Fruit fly (Drosophila melanogaster) whole organism, embryonic: Measurements from ENCODE around the gene Trf4-2.
A peak's percentile ranks its signal among the peaks of the same experiment; 100 is the strongest.

ENCODE experiments used
- Adf1 ChIP-seq: fragments of 200-800 bp; sonication (Bioruptor generic); IDR thresholded peaks from 2 replicates; pipeline ENCODE4 v1.3.6; 2022; ENCODE audit warnings: missing biosample characterization, missing genetic modification characterization
- CG10267 ChIP-seq: fragments of 200-800 bp; sonication (Bioruptor generic); optimal IDR thresholded peaks from 2 replicates; lab custom pipeline; 2018; ENCODE audit warnings: missing biosample characterization, mild to moderate bottlenecking, missing genetic modification characterization, moderate library complexity
- CG10366 ChIP-seq: fragments of 200-800 bp; sonication (Bioruptor generic); IDR thresholded peaks from 2 replicates; pipeline ENCODE4 v1.3.6; 2022; ENCODE audit warnings: missing biosample characterization, missing genetic modification characterization
- CG12219 ChIP-seq: fragments of 200-800 bp; sonication (Bioruptor generic); optimal IDR thresholded peaks from 3 replicates; lab custom pipeline; 2018; ENCODE audit warnings: missing biosample characterization, mild to moderate bottlenecking, missing genetic modification characterization
- CG12659 ChIP-seq: fragments of 200-800 bp; sonication (Bioruptor generic); optimal IDR thresholded peaks from 3 replicates; lab custom pipeline; 2017; ENCODE audit warnings: mild to moderate bottlenecking, missing biosample characterization, missing genetic modification reagents, missing genetic modification characterization
- CG16779 ChIP-seq: fragments of 200-800 bp; sonication (Bioruptor generic); IDR thresholded peaks from 2 replicates; pipeline ENCODE4 v1.3.6; 2022; ENCODE audit warnings: missing biosample characterization, missing genetic modification characterization
- CG18262 ChIP-seq: fragments of 200-800 bp; optimal IDR thresholded peaks from 3 replicates; lab custom pipeline; 2019; ENCODE audit warnings: missing biosample characterization, mild to moderate bottlenecking, missing genetic modification characterization, moderate library complexity
- CG2120 ChIP-seq: fragments of 200-800 bp; sonication (Bioruptor generic); optimal IDR thresholded peaks from 3 replicates; lab custom pipeline; 2016; ENCODE audit warnings: missing biosample characterization, missing genetic modification characterization
- CG2202 ChIP-seq: fragments of 200-800 bp; sonication (Bioruptor generic); optimal IDR thresholded peaks from 2 replicates; lab custom pipeline; 2018; ENCODE audit warnings: missing biosample characterization, mild to moderate bottlenecking, missing genetic modification characterization
- CG31224 ChIP-seq: fragments of 200-800 bp; sonication (Bioruptor generic); IDR thresholded peaks from 2 replicates; pipeline ENCODE4 v1.3.6; 2022; ENCODE audit warnings: missing biosample characterization, missing genetic modification characterization
- CG31441 ChIP-seq: fragments of 200-800 bp; sonication (Bioruptor generic); IDR thresholded peaks from 2 replicates; pipeline ENCODE4 v1.3.6; 2022; ENCODE audit warnings: missing biosample characterization, missing genetic modification characterization
- CG34224 ChIP-seq: fragments of 200-800 bp; sonication (Bioruptor generic); IDR thresholded peaks from 3 replicates; pipeline ENCODE4 v1.3.6; 2022; ENCODE audit warnings: missing biosample characterization, missing genetic modification characterization; ENCODE audit not compliant: partially characterized antibody
- CG42726 ChIP-seq: fragments of 200-800 bp; sonication (Bioruptor generic); IDR thresholded peaks from 2 replicates; pipeline ENCODE4 v1.3.6; 2022; ENCODE audit warnings: missing biosample characterization, missing genetic modification characterization; ENCODE audit not compliant: partially characterized antibody
- CG43689 ChIP-seq: fragments of 200-800 bp; sonication (Bioruptor generic); IDR thresholded peaks from 2 replicates; pipeline ENCODE4 v1.3.6; 2022; ENCODE audit warnings: missing biosample characterization, missing genetic modification characterization
- CG4424 ChIP-seq: fragments of 200-800 bp; sonication (Bioruptor generic); optimal IDR thresholded peaks from 3 replicates; lab custom pipeline; 2016; ENCODE audit warnings: missing biosample characterization, missing genetic modification characterization
- CG5180 ChIP-seq: fragments of 200-800 bp; sonication (Bioruptor generic); optimal IDR thresholded peaks from 3 replicates; lab custom pipeline; 2017; ENCODE audit warnings: missing biosample characterization, missing genetic modification characterization, mild to moderate bottlenecking, moderate library complexity, missing genetic modification reagents
- CG6272 ChIP-seq: fragments of 200-800 bp; sonication (Bioruptor generic); IDR thresholded peaks from 2 replicates; pipeline ENCODE4 v1.3.6; 2022; ENCODE audit warnings: missing biosample characterization, missing genetic modification characterization
- CG6689 ChIP-seq: fragments of 200-800 bp; sonication (Bioruptor generic); IDR thresholded peaks from 2 replicates; pipeline ENCODE4 v1.3.6; 2022; ENCODE audit warnings: missing biosample characterization, missing genetic modification characterization
- E2f1 ChIP-seq: fragments of 200-800 bp; sonication (Bioruptor generic); IDR thresholded peaks from 2 replicates; pipeline ENCODE4 v1.3.6; 2022; ENCODE audit warnings: missing biosample characterization, missing genetic modification characterization
- Elba2 ChIP-seq: fragments of 200-800 bp; sonication (Bioruptor generic); optimal IDR thresholded peaks from 3 replicates; lab custom pipeline; 2016; ENCODE audit warnings: missing biosample characterization, missing genetic modification characterization
- Ets65A ChIP-seq: fragments of 200-800 bp; sonication (Bioruptor generic); peaks from one replicate; lab custom pipeline; 2016; ENCODE audit warnings: missing biosample characterization, missing genetic modification characterization
- Ets97D ChIP-seq: fragments of 200-800 bp; sonication (Bioruptor generic); optimal IDR thresholded peaks from 3 replicates; lab custom pipeline; 2016; ENCODE audit warnings: missing biosample characterization, missing genetic modification characterization
- Hsf ChIP-seq: fragments of 200-800 bp; sonication (Bioruptor generic); optimal IDR thresholded peaks from 3 replicates; lab custom pipeline; 2016; ENCODE audit warnings: missing biosample characterization, missing genetic modification characterization
- Jarid2 ChIP-seq: fragments of 200-800 bp; sonication (Bioruptor generic); optimal IDR thresholded peaks from 3 replicates; lab custom pipeline; 2017; ENCODE audit warnings: mild to moderate bottlenecking, missing biosample characterization, missing genetic modification reagents, missing genetic modification characterization
- Lpt ChIP-seq: fragments of >200 bp; optimal IDR thresholded peaks from 2 replicates; lab custom pipeline; 2018; ENCODE audit warnings: missing biosample characterization, missing genetic modification characterization
- Med ChIP-seq: fragments of 200-800 bp; sonication (Bioruptor generic); peaks from one replicate; lab custom pipeline; 2016; ENCODE audit warnings: missing biosample characterization, missing genetic modification characterization, mild to moderate bottlenecking, inconsistent platforms, moderate library complexity
- PHDP ChIP-seq: fragments of 200-800 bp; sonication (Bioruptor generic); optimal IDR thresholded peaks from 3 replicates; lab custom pipeline; 2018; ENCODE audit warnings: missing biosample characterization, mild to moderate bottlenecking, missing genetic modification characterization, moderate library complexity
- ap ChIP-seq: fragments of 200-800 bp; sonication (Bioruptor generic); IDR thresholded peaks from 2 replicates; pipeline ENCODE4 v1.3.6; 2022; ENCODE audit warnings: missing biosample characterization, missing genetic modification characterization
- cato ChIP-seq: fragments of 200-800 bp; sonication (Bioruptor generic); optimal IDR thresholded peaks from 2 replicates; lab custom pipeline; 2016; ENCODE audit warnings: missing biosample characterization, missing genetic modification characterization, borderline replicate concordance
- chn ChIP-seq: fragments of 200-800 bp; sonication (Bioruptor generic); optimal IDR thresholded peaks from 2 replicates; lab custom pipeline; 2016; ENCODE audit warnings: missing biosample characterization, missing genetic modification characterization
- en ChIP-seq: fragments of 200-800 bp; sonication (Bioruptor generic); optimal IDR thresholded peaks from 2 replicates; lab custom pipeline; 2016; ENCODE audit warnings: missing biosample characterization, missing genetic modification characterization
- eyg ChIP-seq: fragments of 200-800 bp; sonication (Bioruptor generic); optimal IDR thresholded peaks from 3 replicates; lab custom pipeline; 2016; ENCODE audit warnings: missing biosample characterization, missing genetic modification characterization
- gce ChIP-seq: fragments of 200-800 bp; sonication (Bioruptor generic); IDR thresholded peaks from 3 replicates; pipeline ENCODE4 v1.3.6; 2022; ENCODE audit warnings: missing biosample characterization, missing genetic modification characterization
- kah ChIP-seq: fragments of 200-800 bp; sonication (Bioruptor generic); optimal IDR thresholded peaks from 2 replicates; lab custom pipeline; 2018; ENCODE audit warnings: missing biosample characterization, mild to moderate bottlenecking, missing genetic modification characterization
- kay ChIP-seq: fragments of 200-800 bp; sonication (Bioruptor generic); optimal IDR thresholded peaks from 2 replicates; lab custom pipeline; 2016; ENCODE audit warnings: missing biosample characterization, missing genetic modification characterization
- mam ChIP-seq: fragments of 200-800 bp; sonication (Bioruptor generic); optimal IDR thresholded peaks from 3 replicates; lab custom pipeline; 2016; ENCODE audit warnings: missing biosample characterization, missing genetic modification characterization
- pb ChIP-seq: fragments of 200-800 bp; sonication (Bioruptor generic); optimal IDR thresholded peaks from 3 replicates; lab custom pipeline; 2016; ENCODE audit warnings: missing biosample characterization, missing genetic modification characterization
- peb ChIP-seq: fragments of 200-800 bp; sonication (Bioruptor generic); IDR thresholded peaks from 2 replicates; pipeline ENCODE4 v1.3.6; 2022; ENCODE audit warnings: missing biosample characterization, missing genetic modification characterization
- pfk ChIP-seq: fragments of 200-800 bp; sonication (Bioruptor generic); optimal IDR thresholded peaks from 2 replicates; lab custom pipeline; 2018; ENCODE audit warnings: missing biosample characterization, mild to moderate bottlenecking, missing genetic modification characterization, moderate library complexity
- prd ChIP-seq, 3 experiments: fragments of >200 bp in 2 of 3; fragments of 200-800 bp in 1 of 3; sonication (Bioruptor generic) in 1 of 3; optimal IDR thresholded peaks in 2 of 3; IDR thresholded peaks in 1 of 3; 2 replicates in 2 of 3; 3 replicates in 1 of 3; pipeline versions ENCODE4 v1.3.6 to Lab custom; 2017 to 2022; ENCODE audit warnings: missing biosample characterization in 1 of 3, missing genetic modification characterization in 1 of 3
- ro ChIP-seq: fragments of 200-800 bp; sonication (Bioruptor generic); IDR thresholded peaks from 2 replicates; pipeline ENCODE4 v1.3.6; 2022; ENCODE audit warnings: missing biosample characterization, missing genetic modification characterization
- sd ChIP-seq: fragments of 200-800 bp; sonication (Bioruptor generic); optimal IDR thresholded peaks from 3 replicates; lab custom pipeline; 2018; ENCODE audit warnings: missing biosample characterization, mild to moderate bottlenecking, missing genetic modification characterization, moderate library complexity
- sisA ChIP-seq: fragments of 200-800 bp; sonication (Bioruptor generic); IDR thresholded peaks from 2 replicates; pipeline ENCODE4 v1.3.6; 2022; ENCODE audit warnings: missing biosample characterization, missing genetic modification characterization
- sug ChIP-seq: fragments of 200-800 bp; optimal IDR thresholded peaks from 2 replicates; lab custom pipeline; 2019; ENCODE audit warnings: missing biosample characterization, mild to moderate bottlenecking, missing genetic modification characterization, moderate library complexity
- tgo ChIP-seq: fragments of 200-800 bp; sonication (Bioruptor generic); IDR thresholded peaks from 3 replicates; pipeline ENCODE4 v1.3.6; 2022; ENCODE audit warnings: missing biosample characterization, missing genetic modification characterization
- tna ChIP-seq: fragments of 200-800 bp; sonication (Bioruptor generic); IDR thresholded peaks from 2 replicates; pipeline ENCODE4 v1.3.6; 2022; ENCODE audit warnings: missing biosample characterization, missing genetic modification characterization; ENCODE audit not compliant: partially characterized antibody
- tup ChIP-seq: fragments of 200-800 bp; sonication (Bioruptor generic); optimal IDR thresholded peaks from 2 replicates; lab custom pipeline; 2016; ENCODE audit warnings: missing biosample characterization, mild to moderate bottlenecking, missing genetic modification characterization, moderate library complexity
- unc-4 ChIP-seq: fragments of 200-800 bp; sonication (Bioruptor generic); IDR thresholded peaks from 2 replicates; pipeline ENCODE4 v1.3.6; 2022; ENCODE audit warnings: missing biosample characterization, missing genetic modification characterization; ENCODE audit not compliant: partially characterized antibody
- zfh2 ChIP-seq: fragments of 200-800 bp; sonication (Bioruptor generic); optimal IDR thresholded peaks from 2 replicates; lab custom pipeline; 2016; ENCODE audit warnings: missing biosample characterization, missing genetic modification characterization

Gene Trf4-2

DNA sequence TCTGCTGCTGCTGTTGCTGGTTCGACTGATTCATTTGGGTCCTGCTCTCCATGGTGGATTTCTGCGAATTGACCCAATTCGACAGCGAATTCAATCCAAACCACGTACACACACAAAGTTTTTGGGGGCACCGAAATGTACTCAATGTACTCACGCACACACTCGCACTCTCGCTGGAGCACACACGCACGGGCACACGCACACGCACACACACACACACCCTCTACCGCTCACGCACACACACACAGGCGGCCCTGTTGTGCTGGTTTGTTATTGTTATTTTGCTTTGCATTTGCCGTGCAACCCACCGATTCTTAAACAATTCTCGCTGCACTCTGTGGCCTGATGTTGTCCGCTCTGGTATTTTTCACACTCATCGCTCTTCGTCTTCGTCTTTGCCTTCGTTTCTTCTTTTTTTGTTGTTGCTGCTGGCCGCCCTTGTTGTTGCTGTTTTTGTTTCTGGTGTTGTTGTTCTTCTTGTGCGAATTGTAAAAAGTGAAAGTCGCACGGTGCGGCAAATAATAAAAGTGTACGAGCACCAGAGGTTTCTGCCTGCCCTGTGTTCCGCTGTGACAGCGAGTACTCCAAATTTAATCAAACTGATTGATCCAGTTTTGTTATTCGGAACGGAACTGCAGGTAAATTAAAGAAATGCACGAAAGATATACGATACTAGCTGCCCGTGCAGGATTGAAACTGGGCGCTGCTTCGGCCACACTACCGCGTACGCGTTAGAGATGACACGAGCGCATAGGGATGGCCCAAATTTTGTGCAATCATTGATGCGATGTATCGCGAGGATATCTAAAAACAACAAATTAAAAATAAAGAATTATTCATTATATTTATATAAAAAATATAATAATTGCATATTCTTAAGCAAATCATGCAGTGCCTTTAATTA lies 48.8 kb upstream of the Trf4-2 start, which contains the start of gene CG3744 (continued):
- TF ChIP-seq prd (optimal IDR thresholded peaks at IDR 0.05; lab: Kevin White, UChicago) (no peak), prd (GFP tag; IDR thresholded peaks at IDR 0.05; lab: Robert Waterston, UW) (peak; percentile 96), peb (GFP tag; lab: Robert Waterston, UW) (peak; percentile 78), CG12659 (GFP tag; lab: Kevin White, UChicago) (peak; percentile 93), CG16779 (GFP tag; lab: Robert Waterston, UW) (peak; percentile 83), CG31224 (GFP tag; lab: Robert Waterston, UW) (peak; percentile 87), ro (GFP tag; lab: Robert Waterston, UW) (peak; percentile 90), zfh2 (peak; percentile 89), tgo (GFP tag; lab: Robert Waterston, UW) (peak; percentile 93), CG6689 (GFP tag; lab: Robert Waterston, UW) (peak; percentile 93), sug (tag; lab: Kevin White, UChicago) (peak; percentile 93), CG34224 (GFP tag; lab: Robert Waterston, UW) (peak; percentile 88), kay (GFP tag; lab: Kevin White, UChicago) (peak; percentile 69), CG5180 (GFP tag; lab: Kevin White, UChicago) (no peak), CG43689 (GFP tag; lab: Robert Waterston, UW) (peak; percentile 82), chn (GFP tag; lab: Kevin White, UChicago) (peak; percentile 73), E2f1 (peak; percentile 88), sd (tag; lab: Kevin White, UChicago) (peak; percentile 41), gce (GFP tag; lab: Robert Waterston, UW) (peak; percentile 87), CG10267 (tag; lab: Kevin White, UChicago) (peak; percentile 85), ap (GFP tag; lab: Robert Waterston, UW) (peak; percentile 84), kah (GFP tag; lab: Kevin White, UChicago) (no peak), CG42726 (GFP tag; lab: Robert Waterston, UW) (peak; percentile 92), tna (GFP tag; lab: Robert Waterston, UW) (peak; percentile 88), Ets65A (GFP tag; lab: Kevin White, UChicago) (peak; percentile 99), CG31441 (GFP tag; lab: Robert Waterston, UW) (peak; percentile 89), unc-4 (peak; percentile 93), CG2120 (GFP tag; lab: Kevin White, UChicago) (peak; percentile 92), Lpt (GFP tag; lab: Kevin White, UChicago) (no peak), CG6272 (GFP tag; lab: Robert Waterston, UW) (peak; percentile 96), Med (GFP tag; lab: Kevin White, UChicago) (peak; percentile 95), CG2202 (tag; lab: Kevin White, UChicago) (peak; percentile 57), Elba2 (GFP tag; lab: Kevin White, UChicago) (peak; percentile 6), cato (GFP tag; lab: Kevin White, UChicago) (peak; percentile 29), Adf1 (GFP tag; lab: Robert Waterston, UW) (peak; percentile 79), en (GFP tag; lab: Kevin White, UChicago) (no peak), eyg (GFP tag; lab: Kevin White, UChicago) (peak; percentile 46), PHDP (peak; percentile 92), Jarid2 (GFP tag; lab: Kevin White, UChicago) (peak; percentile 55), CG18262 (tag; lab: Kevin White, UChicago) (peak; percentile 89), mam (GFP tag; lab: Kevin White, UChicago) (peak; percentile 90), Ets97D (GFP tag; lab: Kevin White, UChicago) (peak; percentile 60), pb (peak; percentile 62), pfk (GFP tag; lab: Kevin White, UChicago) (peak; percentile 56), CG12219 (peak; percentile 67), Hsf (GFP tag; lab: Kevin White, UChicago) (peak; percentile 86), tup (peak; percentile 69), CG4424 (GFP tag; lab: Kevin White, UChicago) (peak; percentile 88), sisA (GFP tag; lab: Robert Waterston, UW) (peak; percentile 94), CG10366 (peak; percentile 95)
